Worm (Caenorhabditis elegans) whole organism, mixed stage, embryonic: Measurements from ENCODE around the gene asp-14.

ENCODE experiments used
- M03D4.4 ChIP-seq: sonication (generic microtip); optimal IDR thresholded peaks from 2 replicates; lab custom pipeline; 2017; ENCODE audit warnings: mild to moderate bottlenecking, missing genetic modification characterization, missing compliant biosample characterization
- bed-3 ChIP-seq: fragments of 200-800 bp; sonication (Bioruptor generic); optimal IDR thresholded peaks from 3 replicates; lab custom pipeline; 2018; ENCODE audit warnings: mild to moderate bottlenecking, missing genetic modification characterization, moderate library complexity, missing compliant biosample characterization
- blmp-1 ChIP-seq: fragments of 150-350 bp; optimal IDR thresholded peaks from 2 replicates; lab custom pipeline; 2014; ENCODE audit warnings: missing biosample characterization, missing genetic modification characterization
- ceh-39 ChIP-seq: fragments of 150-350 bp; optimal IDR thresholded peaks from 2 replicates; lab custom pipeline; 2014; ENCODE audit warnings: missing biosample characterization, missing genetic modification characterization
- ces-1 ChIP-seq: fragments of 150-350 bp; optimal IDR thresholded peaks from 2 replicates; lab custom pipeline; 2014; ENCODE audit warnings: missing biosample characterization, missing genetic modification reagents, missing genetic modification characterization
- cnd-1 ChIP-seq: fragments of 200-800 bp; sonication (Bioruptor generic); optimal IDR thresholded peaks from 2 replicates; lab custom pipeline; 2018; ENCODE audit warnings: mild to moderate bottlenecking, missing genetic modification characterization, missing compliant biosample characterization
- drap-1 ChIP-seq: fragments of 200-800 bp; sonication (Bioruptor generic); optimal IDR thresholded peaks from 3 replicates; lab custom pipeline; 2018; ENCODE audit warnings: mild to moderate bottlenecking, missing genetic modification characterization, missing compliant biosample characterization
- elt-1 ChIP-seq: sonication (generic microtip); optimal IDR thresholded peaks from 2 replicates; lab custom pipeline; 2017; ENCODE audit warnings: missing genetic modification characterization, mild to moderate bottlenecking, missing compliant biosample characterization, antibody characterized with exemption, moderate library complexity, borderline replicate concordance; ENCODE audit not compliant: insufficient read depth
- elt-3 ChIP-seq: fragments of 150-350 bp; optimal IDR thresholded peaks from 2 replicates; lab custom pipeline; 2014; ENCODE audit warnings: missing biosample characterization, missing genetic modification characterization
- flh-1 ChIP-seq: fragments of 200-800 bp; sonication (Bioruptor generic); optimal IDR thresholded peaks from 2 replicates; lab custom pipeline; 2018; ENCODE audit warnings: mild to moderate bottlenecking, missing genetic modification characterization, moderate library complexity, missing compliant biosample characterization
- ham-2 ChIP-seq: fragments of 200-800 bp; sonication (Bioruptor generic); optimal IDR thresholded peaks from 2 replicates; lab custom pipeline; 2018; ENCODE audit warnings: mild to moderate bottlenecking, missing genetic modification characterization, missing compliant biosample characterization
- hlh-1 ChIP-seq: fragments of 150-350 bp; optimal IDR thresholded peaks from 2 replicates; lab custom pipeline; 2014; ENCODE audit warnings: missing biosample characterization, missing genetic modification reagents, missing genetic modification characterization
- lin-13 ChIP-seq: fragments of 150-350 bp; optimal IDR thresholded peaks from 2 replicates; lab custom pipeline; 2014; ENCODE audit warnings: missing biosample characterization, missing genetic modification characterization
- lsy-2 ChIP-seq: fragments of 150-350 bp; optimal IDR thresholded peaks from 2 replicates; lab custom pipeline; 2014; ENCODE audit warnings: missing biosample characterization, missing genetic modification characterization
- mab-5 ChIP-seq: fragments of 150-350 bp; optimal IDR thresholded peaks from 2 replicates; lab custom pipeline; 2014; ENCODE audit warnings: missing biosample characterization, missing genetic modification characterization
- mep-1 ChIP-seq: fragments of 150-350 bp; optimal IDR thresholded peaks from 2 replicates; lab custom pipeline; 2017; ENCODE audit warnings: missing biosample characterization, missing genetic modification reagents, missing genetic modification characterization, inconsistent platforms
- mls-2 ChIP-seq: sonication (generic microtip); optimal IDR thresholded peaks from 2 replicates; lab custom pipeline; 2016; ENCODE audit warnings: mild to moderate bottlenecking, missing genetic modification characterization, moderate library complexity, missing compliant biosample characterization
- nhr-12 ChIP-seq: fragments of 150-350 bp; optimal IDR thresholded peaks from 2 replicates; lab custom pipeline; 2014; ENCODE audit warnings: missing biosample characterization, missing genetic modification characterization
- nhr-2 ChIP-seq: fragments of 150-350 bp; optimal IDR thresholded peaks from 2 replicates; lab custom pipeline; 2014; ENCODE audit warnings: missing biosample characterization, missing genetic modification characterization
- nhr-237 ChIP-seq: fragments of 150-350 bp; optimal IDR thresholded peaks from 2 replicates; lab custom pipeline; 2014; ENCODE audit warnings: missing biosample characterization, missing genetic modification characterization
- nhr-28 ChIP-seq: fragments of 150-350 bp; optimal IDR thresholded peaks from 2 replicates; lab custom pipeline; 2014; ENCODE audit warnings: missing biosample characterization, missing genetic modification characterization
- nhr-76 ChIP-seq: sonication (generic microtip); optimal IDR thresholded peaks from 2 replicates; lab custom pipeline; 2017; ENCODE audit warnings: missing biosample characterization, missing genetic modification characterization
- pha-4 ChIP-seq: fragments of 150-350 bp; optimal IDR thresholded peaks from 2 replicates; lab custom pipeline; 2018; ENCODE audit warnings: missing biosample characterization, missing genetic modification reagents, missing genetic modification characterization
- sem-2 ChIP-seq: fragments of 200-800 bp; sonication (Bioruptor generic); optimal IDR thresholded peaks from 2 replicates; lab custom pipeline; 2018; ENCODE audit warnings: mild to moderate bottlenecking, missing genetic modification characterization, missing compliant biosample characterization
- snpc-4 ChIP-seq: fragments of 150-350 bp; optimal IDR thresholded peaks from 2 replicates; lab custom pipeline; 2014; ENCODE audit warnings: missing biosample characterization, missing genetic modification characterization
- sptf-1 ChIP-seq: sonication (generic microtip); optimal IDR thresholded peaks from 2 replicates; lab custom pipeline; 2017; ENCODE audit warnings: mild to moderate bottlenecking, missing genetic modification characterization, moderate library complexity, missing compliant biosample characterization
- tbx-8 ChIP-seq: fragments of 200-800 bp; sonication (Bioruptor generic); optimal IDR thresholded peaks from 2 replicates; lab custom pipeline; 2018; ENCODE audit warnings: mild to moderate bottlenecking, missing genetic modification characterization, moderate library complexity, missing compliant biosample characterization
- unc-120 ChIP-seq: sonication (generic microtip); optimal IDR thresholded peaks from 2 replicates; lab custom pipeline; 2017; ENCODE audit warnings: missing genetic modification characterization, missing compliant biosample characterization; ENCODE audit not compliant: poor library complexity, severe bottlenecking
- unc-39 ChIP-seq: fragments of 150-350 bp; optimal IDR thresholded peaks from 2 replicates; lab custom pipeline; 2014; ENCODE audit warnings: missing biosample characterization, missing genetic modification characterization
- unc-62 ChIP-seq: fragments of 150-350 bp; optimal IDR thresholded peaks from 2 replicates; lab custom pipeline; 2014; ENCODE audit warnings: missing biosample characterization, missing genetic modification reagents, missing genetic modification characterization
- zip-8 ChIP-seq: fragments of 150-350 bp; optimal IDR thresholded peaks from 2 replicates; lab custom pipeline; 2014; ENCODE audit warnings: missing biosample characterization, missing genetic modification characterization
- ztf-11 ChIP-seq: fragments of 150-350 bp; optimal IDR thresholded peaks from 2 replicates; lab custom pipeline; 2014; ENCODE audit warnings: missing biosample characterization, missing genetic modification characterization

Gene asp-14

ce11 chrX:6435812-6436211 is 10.7 kb downstream of the asp-14 start:
- TF ChIP-seq unc-120 (tag; lab: Kevin White, UChicago): no peak
- no peak for TF ChIP-seq sem-2 (GFP tag; lab: Kevin White, UChicago)
- TF ChIP-seq nhr-237 (tag; lab: Kevin White, UChicago): no peak
- no peak for TF ChIP-seq nhr-76 (tag; lab: Kevin White, UChicago)
- TF ChIP-seq mls-2 (tag; lab: Kevin White, UChicago): no peak
- TF ChIP-seq lin-13 (tag; lab: Kevin White, UChicago): no peak
- TF ChIP-seq nhr-12: no peak
- no peak for TF ChIP-seq sptf-1 (tag; lab: Kevin White, UChicago)
- no peak for TF ChIP-seq blmp-1 (tag; lab: Kevin White, UChicago)
- no peak for TF ChIP-seq tbx-8 (GFP tag; lab: Kevin White, UChicago)
- no peak for TF ChIP-seq bed-3
- no peak for TF ChIP-seq pha-4 (tag; lab: Kevin White, UChicago)
- TF ChIP-seq cnd-1: no peak
- TF ChIP-seq, all 35 proteins: peak for 0

DNA sequence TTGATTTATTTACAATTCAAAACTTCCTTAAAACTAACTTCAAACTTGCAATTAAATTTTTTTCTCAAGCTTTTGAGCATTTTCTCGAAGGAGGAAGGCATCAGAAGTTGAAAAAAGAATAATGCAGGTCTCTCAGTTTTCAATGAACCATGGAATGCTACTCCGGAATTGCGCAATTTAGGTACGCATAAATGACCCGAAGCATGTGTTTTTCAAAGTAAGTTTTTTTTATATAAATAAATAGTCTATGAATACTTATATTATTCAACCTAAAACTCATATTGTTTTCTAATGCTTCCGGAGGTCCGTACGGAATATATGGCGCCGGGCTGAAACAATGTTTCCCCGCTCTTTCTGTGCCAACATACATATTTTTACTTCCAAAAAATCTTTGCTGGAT is 12.8 kb downstream of the asp-14 start, which contains the start of gene K10C2.2:
Gene K10C2.2 (minus strand): TSS at position 101 of the 400 bp plus-strand sequence.
- no peak for TF ChIP-seq mep-1 (tag; lab: Kevin White, UChicago)
- TF ChIP-seq blmp-1 (tag; lab: Kevin White, UChicago): no peak
- no peak for TF ChIP-seq drap-1
- no peak for TF ChIP-seq unc-62 (GFP tag; lab: Kevin White, UChicago)
- TF ChIP-seq zip-8 (tag; lab: Kevin White, UChicago): no peak
- TF ChIP-seq ces-1 (GFP tag; lab: Kevin White, UChicago): no peak
- no peak for TF ChIP-seq mls-2 (tag; lab: Kevin White, UChicago)
- no peak for TF ChIP-seq ham-2 (GFP tag; lab: Kevin White, UChicago)
- no peak for TF ChIP-seq lin-13 (tag; lab: Kevin White, UChicago)
- no peak for TF ChIP-seq snpc-4
- TF ChIP-seq nhr-2 (tag; lab: Kevin White, UChicago): no peak
- no peak for TF ChIP-seq unc-39
- no peak for TF ChIP-seq nhr-76 (tag; lab: Kevin White, UChicago)
- no peak for TF ChIP-seq nhr-12
- no peak for TF ChIP-seq nhr-28
- TF ChIP-seq flh-1 (GFP tag; lab: Kevin White, UChicago): no peak
- TF ChIP-seq hlh-1 (tag; lab: Kevin White, UChicago): no peak
- TF ChIP-seq M03D4.4 (tag; lab: Kevin White, UChicago): no peak
- TF ChIP-seq bed-3: no peak
- TF ChIP-seq elt-1: no peak

DNA sequence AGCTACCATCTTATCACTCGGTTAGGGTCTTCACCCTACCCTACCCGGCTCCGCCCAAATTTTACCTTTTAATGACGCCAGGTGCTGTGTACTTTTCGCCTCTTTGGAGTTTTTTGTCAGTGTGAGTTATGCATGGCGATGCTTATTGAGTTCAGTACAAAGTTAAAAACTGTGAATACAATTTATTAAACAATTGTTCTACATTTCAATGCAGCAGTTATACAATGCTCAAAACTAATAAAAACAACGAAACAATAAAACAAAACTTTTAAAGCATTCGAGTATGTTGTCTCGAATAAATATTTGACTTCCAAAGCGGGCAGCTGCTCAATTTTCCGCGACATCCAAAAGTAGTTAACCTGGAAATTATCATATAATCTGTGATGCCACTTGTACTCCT is 16.0 kb downstream of the asp-14 start, which contains the start of gene ctsa-2:
Gene ctsa-2 (minus strand): TSS at position 101 of the 400 bp plus-strand sequence.
- TF ChIP-seq nhr-2 (tag; lab: Kevin White, UChicago) (no peak), M03D4.4 (tag; lab: Kevin White, UChicago) (no peak), elt-3 (tag; lab: Kevin White, UChicago) (no peak), lin-13 (tag; lab: Kevin White, UChicago) (no peak), nhr-76 (tag; lab: Kevin White, UChicago) (no peak)

ce11 chrX:6429552-6429951 is 16.9 kb downstream of the asp-14 start:
- TF ChIP-seq nhr-28 (no peak), nhr-237 (tag; lab: Kevin White, UChicago) (no peak), nhr-2 (tag; lab: Kevin White, UChicago) (no peak), ces-1 (GFP tag; lab: Kevin White, UChicago) (no peak), flh-1 (GFP tag; lab: Kevin White, UChicago) (no peak), pha-4 (tag; lab: Kevin White, UChicago) (no peak), lin-13 (tag; lab: Kevin White, UChicago) (no peak), ceh-39 (tag; lab: Kevin White, UChicago) (no peak), M03D4.4 (tag; lab: Kevin White, UChicago) (no peak)

DNA sequence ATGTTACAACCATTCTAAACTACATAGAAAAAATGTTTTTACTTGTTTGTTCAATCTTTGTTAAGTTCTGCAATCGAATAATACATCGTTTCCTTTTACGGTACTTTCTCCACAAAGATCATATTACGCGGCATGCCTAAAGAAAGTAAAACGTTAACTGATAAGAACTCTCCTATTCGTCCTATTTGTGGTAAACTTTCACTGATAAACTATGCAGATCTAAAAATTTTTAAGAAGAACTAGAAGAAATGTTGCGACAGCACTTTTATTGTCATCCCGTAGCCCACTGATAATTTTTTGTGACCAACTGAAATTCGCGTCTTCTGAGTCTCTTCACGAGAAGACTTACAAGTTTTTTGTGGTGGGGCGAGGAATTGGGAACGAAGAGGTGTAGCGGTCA is 19.3 kb downstream of the asp-14 start:
- TF ChIP-seq ham-2 (GFP tag; lab: Kevin White, UChicago): no peak
- TF ChIP-seq nhr-76 (tag; lab: Kevin White, UChicago): no peak
- no peak for TF ChIP-seq elt-3 (tag; lab: Kevin White, UChicago)
- TF ChIP-seq mab-5: no peak
- no peak for TF ChIP-seq sptf-1 (tag; lab: Kevin White, UChicago)
- TF ChIP-seq ztf-11 (tag; lab: Kevin White, UChicago): no peak
- TF ChIP-seq lin-13 (tag; lab: Kevin White, UChicago): no peak
- TF ChIP-seq bed-3: no peak
- TF ChIP-seq lsy-2: no peak
